Worm (Caenorhabditis elegans): ENCODE measurements around the gene far-6.

- TF ChIP-seq dao-5 (tag; optimal IDR thresholded peaks at IDR 0.05): no peak
- TF ChIP-seq him-1 (tag; optimal IDR thresholded peaks at IDR 0.05): no peak
- no peak for TF ChIP-seq W03F9.2 (tag; optimal IDR thresholded peaks at IDR 0.05)
Observed at ce11 chrIV:13282778-13283177, 45.4 kb upstream of the far-6 start, which contains the start of gene cpsf-3.

Measured in whole organism, L4/young adult.